Worm (Caenorhabditis elegans) whole organism, young adult: ENCODE data around the gene twk-21.

Experiments
- C06A6.2 ChIP-seq: fragments of 200-800 bp; sonication (Bioruptor generic); conservative IDR thresholded peaks from 2 replicates; pipeline ENCODE4 v1.3.6; 2022; ENCODE audit warnings: missing genetic modification characterization, missing compliant biosample characterization
- F57A8.1 ChIP-seq: fragments of 200-800 bp; sonication (Bioruptor generic); optimal IDR thresholded peaks from 2 replicates; lab custom pipeline; 2018; ENCODE audit warnings: mild to moderate bottlenecking, missing genetic modification characterization, moderate library complexity, missing compliant biosample characterization
- Y56A3A.18 ChIP-seq: fragments of 200-800 bp; sonication (Bioruptor generic); IDR thresholded peaks from 2 replicates; pipeline ENCODE4 v1.3.6; 2022; ENCODE audit warnings: missing genetic modification reagents, missing genetic modification characterization, missing compliant biosample characterization
- akir-1 ChIP-seq: fragments of 200-800 bp; sonication (Bioruptor generic); optimal IDR thresholded peaks from 2 replicates; lab custom pipeline; 2018; ENCODE audit warnings: mild to moderate bottlenecking, missing genetic modification characterization, moderate library complexity, missing compliant biosample characterization
- die-1 ChIP-seq: sonication (generic microtip); optimal IDR thresholded peaks from 2 replicates; lab custom pipeline; 2016; ENCODE audit warnings: missing genotype, mild to moderate bottlenecking, missing genetic modification characterization, missing compliant biosample characterization
- dpl-1 ChIP-seq: fragments of 150-350 bp; optimal IDR thresholded peaks from 2 replicates; lab custom pipeline; 2014; ENCODE audit warnings: missing biosample characterization, missing genetic modification reagents, missing genetic modification characterization
- nfya-1 ChIP-seq: sonication (generic microtip); optimal IDR thresholded peaks from 2 replicates; lab custom pipeline; 2017; ENCODE audit warnings: antibody characterized with exemption, missing compliant biosample characterization, missing genetic modification characterization, borderline replicate concordance; ENCODE audit not compliant: insufficient read depth
- nfya-2 ChIP-seq: fragments of 200-800 bp; sonication (Bioruptor generic); IDR thresholded peaks from 2 replicates; pipeline ENCODE4 v1.3.6; 2022; ENCODE audit warnings: missing genetic modification reagents, missing genetic modification characterization, missing compliant biosample characterization
- snpc-4 ChIP-seq, 5 experiments: fragments of 150-350 bp in 1 of 5; sonication (generic microtip) in 4 of 5; optimal IDR thresholded peaks; 2 replicates each; lab custom pipeline; 2014 to 2018; ENCODE audit warnings: missing genetic modification characterization in 5 of 5, missing biosample characterization in 3 of 5, antibody characterized with exemption in 2 of 5, mild to moderate bottlenecking in 2 of 5, missing compliant biosample characterization in 2 of 5, missing genotype in 2 of 5, moderate library complexity in 2 of 5, missing genetic modification reagents in 1 of 5

ce11 chrX:16331932-16332485 is 32.3 kb downstream of the twk-21 start, which contains the start of gene taf-3:
- TF ChIP-seq die-1 (no peak), dpl-1 (GFP tag; lab: Kevin White, UChicago) (no peak), akir-1 (GFP tag; lab: Kevin White, UChicago) (no peak), snpc-4 (GFP tag; optimal IDR thresholded peaks at IDR 0.05; lab: Kevin White, UChicago) (no peak), snpc-4 (tag; optimal IDR thresholded peaks at IDR 0.05; lab: Kevin White, UChicago) (peak in 1 of 4 experiments; percentile 26), Y56A3A.18 (GFP tag; lab: Robert Waterston, UW) (no peak), nfya-2 (no peak), F57A8.1 (no peak), nfya-1 (tag; lab: Kevin White, UChicago) (no peak), C06A6.2 (GFP tag; lab: Robert Waterston, UW) (no peak)
